Worm (Caenorhabditis elegans): Measurements from ENCODE around the gene ZK892.3.

The ZK892.3 gene

ce11 chrII:9967999-9968706, 33.5 kb upstream of the ZK892.3 start, which contains the start of the genes R53.4 and psf-1 (continued):
- TF ChIP-seq ztf-26 (tag; optimal IDR thresholded peaks at IDR 0.05) (no peak), rec-8 (tag; optimal IDR thresholded peaks at IDR 0.05) (no peak), xnd-1 (tag; optimal IDR thresholded peaks at IDR 0.05) (no peak), hmg-1.2 (GFP tag; IDR thresholded peaks at IDR 0.05) (peak; percentile 46; the same call in 1 of the 2 replicates), C17E4.6 (GFP tag; IDR thresholded peaks at IDR 0.05) (no peak), akir-1 (GFP tag; optimal IDR thresholded peaks at IDR 0.05) (no peak), chd-7 (tag; optimal IDR thresholded peaks at IDR 0.05) (no peak), F37B4.10 (GFP tag; IDR thresholded peaks at IDR 0.05) (no peak), F57A8.1 (GFP tag; optimal IDR thresholded peaks at IDR 0.05) (no peak), let-526 (GFP tag; IDR thresholded peaks at IDR 0.05) (peak; percentile 47; the same call in 1 of the 2 replicates), F23B12.7 (tag; optimal IDR thresholded peaks at IDR 0.05; ENCODE audit: insufficient read depth) (peak; percentile 83), aptf-3 (GFP tag; IDR thresholded peaks at IDR 0.05) (no peak), ceh-40 (GFP tag; IDR thresholded peaks at IDR 0.05) (no peak), ceh-91 (GFP tag; IDR thresholded peaks at IDR 0.05) (peak; percentile 58), madf-10 (tag; optimal IDR thresholded peaks at IDR 0.05) (peak; percentile 4), B0336.3 (GFP tag; IDR thresholded peaks at IDR 0.05) (no peak), him-1 (tag; optimal IDR thresholded peaks at IDR 0.05) (no peak), nhr-27 (tag; optimal IDR thresholded peaks at IDR 0.05) (no peak), B0261.1 (tag; optimal IDR thresholded peaks at IDR 0.05) (no peak), ztf-6 (GFP tag; IDR thresholded peaks at IDR 0.05) (peak; percentile 36; the same call in 1 of the 2 replicates), lin-40 (tag; optimal IDR thresholded peaks at IDR 0.05) (no peak), lsy-27 (tag; optimal IDR thresholded peaks at IDR 0.05; ENCODE audit: borderline replicate concordance, insufficient read depth) (no peak), rpc-1 (optimal IDR thresholded peaks at IDR 0.05) (no peak), rpc-1 (tag; optimal IDR thresholded peaks at IDR 0.05) (no peak), snpc-4 (GFP tag; optimal IDR thresholded peaks at IDR 0.05) (no peak), snpc-4 (tag; optimal IDR thresholded peaks at IDR 0.05) (peak in 2 of 4 experiments; percentile 10 to 31), ceh-100 (GFP tag; IDR thresholded peaks at IDR 0.05) (no peak), bed-2 (GFP tag; IDR thresholded peaks at IDR 0.05) (no peak), rcor-1 (GFP tag; IDR thresholded peaks at IDR 0.05) (no peak), gei-17 (GFP tag; optimal IDR thresholded peaks at IDR 0.05) (no peak), Y53G8AR.9 (GFP tag; conservative IDR thresholded peaks at IDR 0.05) (no peak), B0035.1 (tag; optimal IDR thresholded peaks at IDR 0.05) (no peak), F52B5.7 (tag; optimal IDR thresholded peaks at IDR 0.05) (no peak), F39B2.1 (GFP tag; IDR thresholded peaks at IDR 0.05) (no peak), bed-1 (GFP tag; IDR thresholded peaks at IDR 0.05) (no peak), F22D6.2 (tag; optimal IDR thresholded peaks at IDR 0.05) (no peak), ztf-28 (GFP tag; IDR thresholded peaks at IDR 0.05) (peak; percentile 62; the same call in 1 of the 2 replicates), madf-6 (GFP tag; IDR thresholded peaks at IDR 0.05) (peak; percentile 62), attf-3 (GFP tag; conservative IDR thresholded peaks at IDR 0.05) (peak; percentile 60; the same call in 1 of the 2 replicates), Y53F4B.3 (GFP tag; IDR thresholded peaks at IDR 0.05) (no peak), nfyb-1 (GFP tag; IDR thresholded peaks at IDR 0.05) (no peak), egl-18 (GFP tag; IDR thresholded peaks at IDR 0.05) (no peak), lin-54 (GFP tag; optimal IDR thresholded peaks at IDR 0.05) (peak; percentile 69), D2030.7 (GFP tag; IDR thresholded peaks at IDR 0.05) (peak; percentile 70), snpc-3.4 (tag; optimal IDR thresholded peaks at IDR 0.05) (peak; percentile 64), K12H6.12 (tag; optimal IDR thresholded peaks at IDR 0.05) (no peak), B0019.2 (GFP tag; conservative IDR thresholded peaks at IDR 0.05) (no peak; the same call in 1 of the 2 replicates), nfya-2 (GFP tag; IDR thresholded peaks at IDR 0.05) (no peak)

Measured in whole organism, young adult.